Worm (Caenorhabditis elegans) whole organism, L3 larva: ENCODE measurements around the gene R05G6.5.

ENCODE experiments used
- R02D3.7 ChIP-seq: fragments of 150-350 bp; optimal IDR thresholded peaks from 2 replicates; lab custom pipeline; 2014; ENCODE audit warnings: missing biosample characterization, missing genetic modification characterization
- ZK546.5 ChIP-seq: sonication (generic microtip); optimal IDR thresholded peaks from 2 replicates; lab custom pipeline; 2017; ENCODE audit warnings: missing biosample characterization, missing genetic modification characterization
- aly-2 ChIP-seq: fragments of 150-350 bp; optimal IDR thresholded peaks from 2 replicates; lab custom pipeline; 2014; ENCODE audit warnings: missing biosample characterization, missing genetic modification characterization
- ama-1 ChIP-seq: fragments of 150-350 bp; optimal IDR thresholded peaks from 2 replicates; lab custom pipeline; 2018
- ceh-28 ChIP-seq: fragments of 150-350 bp; optimal IDR thresholded peaks from 2 replicates; lab custom pipeline; 2014; ENCODE audit warnings: missing biosample characterization, missing genetic modification reagents, missing genetic modification characterization
- ceh-82 ChIP-seq: fragments of 150-350 bp; optimal IDR thresholded peaks from 2 replicates; lab custom pipeline; 2014; ENCODE audit warnings: missing biosample characterization, missing genetic modification characterization
- ceh-9 ChIP-seq: sonication (generic microtip); optimal IDR thresholded peaks from 2 replicates; lab custom pipeline; 2018; ENCODE audit warnings: missing biosample characterization, missing genetic modification characterization
- daf-12 ChIP-seq: fragments of 150-350 bp; optimal IDR thresholded peaks from 2 replicates; lab custom pipeline; 2014; ENCODE audit warnings: missing biosample characterization, missing genetic modification reagents, missing genetic modification characterization
- egl-27 ChIP-seq: sonication (generic microtip); optimal IDR thresholded peaks from 4 replicates; lab custom pipeline; 2017; ENCODE audit warnings: missing biosample characterization, missing genetic modification reagents, missing genetic modification characterization
- egl-5 ChIP-seq: fragments of 150-350 bp; optimal IDR thresholded peaks from 2 replicates; lab custom pipeline; 2017; ENCODE audit warnings: missing biosample characterization, missing genetic modification reagents, missing genetic modification characterization, inconsistent platforms
- elt-1 ChIP-seq: fragments of 150-350 bp; optimal IDR thresholded peaks from 2 replicates; lab custom pipeline; 2014; ENCODE audit warnings: missing biosample characterization, missing genetic modification characterization
- elt-2 ChIP-seq: sonication (generic microtip); optimal IDR thresholded peaks from 2 replicates; lab custom pipeline; 2016; ENCODE audit warnings: missing genetic modification reagents, mild to moderate bottlenecking, missing genetic modification characterization, missing compliant biosample characterization
- elt-3 ChIP-seq, 3 experiments: fragments of 150-350 bp in 1 of 3; sonication (generic microtip) in 2 of 3; optimal IDR thresholded peaks; 2 replicates in 2 of 3; 4 replicates in 1 of 3; lab custom pipeline; 2014 to 2017; ENCODE audit warnings: missing biosample characterization in 3 of 3, missing genetic modification characterization in 3 of 3
- eor-1 ChIP-seq, 2 experiments: fragments of 150-350 bp; optimal IDR thresholded peaks; 2 replicates each; lab custom pipeline; 2014 to 2018; ENCODE audit warnings: missing biosample characterization in 2 of 2, missing genetic modification characterization in 2 of 2
- fkh-2 ChIP-seq: fragments of 150-350 bp; optimal IDR thresholded peaks from 2 replicates; lab custom pipeline; 2014; ENCODE audit warnings: missing biosample characterization, missing genetic modification reagents, missing genetic modification characterization
- fos-1 ChIP-seq: fragments of 150-350 bp; optimal IDR thresholded peaks from 2 replicates; lab custom pipeline; 2014; ENCODE audit warnings: missing biosample characterization, missing genetic modification characterization
- hmg-11 ChIP-seq: sonication (generic microtip); optimal IDR thresholded peaks from 2 replicates; lab custom pipeline; 2016; ENCODE audit warnings: missing genetic modification characterization, missing compliant biosample characterization
- jun-1 ChIP-seq: fragments of 150-350 bp; optimal IDR thresholded peaks from 2 replicates; lab custom pipeline; 2014; ENCODE audit warnings: missing biosample characterization, missing genetic modification reagents, missing genetic modification characterization
- lin-15B ChIP-seq: fragments of 150-350 bp; optimal IDR thresholded peaks from 2 replicates; lab custom pipeline; 2014; ENCODE audit warnings: missing biosample characterization, missing genetic modification characterization
- lin-39 ChIP-seq: fragments of 150-350 bp; optimal IDR thresholded peaks from 2 replicates; lab custom pipeline; 2018; ENCODE audit warnings: missing biosample characterization, missing genetic modification reagents, missing genetic modification characterization
- lsy-12 ChIP-seq: sonication (generic microtip); optimal IDR thresholded peaks from 2 replicates; lab custom pipeline; 2016; ENCODE audit warnings: mild to moderate bottlenecking, missing genetic modification characterization, missing compliant biosample characterization
- mdl-1 ChIP-seq: fragments of 150-350 bp; optimal IDR thresholded peaks from 2 replicates; lab custom pipeline; 2014; ENCODE audit warnings: missing biosample characterization, missing genetic modification characterization
- mml-1 ChIP-seq: fragments of 150-350 bp; sonication (generic microtip); optimal IDR thresholded peaks from 3 replicates; lab custom pipeline; 2014; ENCODE audit warnings: missing biosample characterization, missing genetic modification characterization
- nfya-1 ChIP-seq: sonication (generic microtip); optimal IDR thresholded peaks from 2 replicates; lab custom pipeline; 2017; ENCODE audit warnings: missing genetic modification characterization, mild to moderate bottlenecking, missing compliant biosample characterization, antibody characterized with exemption, moderate library complexity; ENCODE audit not compliant: insufficient read depth
- nhr-11 ChIP-seq: fragments of 150-350 bp; optimal IDR thresholded peaks from 2 replicates; lab custom pipeline; 2014; ENCODE audit warnings: missing biosample characterization, missing genetic modification characterization
- nhr-12 ChIP-seq: fragments of 150-350 bp; optimal IDR thresholded peaks from 2 replicates; lab custom pipeline; 2014; ENCODE audit warnings: missing biosample characterization, missing genetic modification characterization
- nhr-23 ChIP-seq: fragments of 150-350 bp; optimal IDR thresholded peaks from 2 replicates; lab custom pipeline; 2014; ENCODE audit warnings: missing biosample characterization, missing genetic modification reagents, missing genetic modification characterization
- nhr-237 ChIP-seq: fragments of 150-350 bp; optimal IDR thresholded peaks from 2 replicates; lab custom pipeline; 2014; ENCODE audit warnings: missing biosample characterization, missing genetic modification characterization
- nhr-25 ChIP-seq: sonication (generic microtip); optimal IDR thresholded peaks from 2 replicates; lab custom pipeline; 2017; ENCODE audit warnings: missing biosample characterization, missing genetic modification characterization
- nhr-28 ChIP-seq: fragments of 150-350 bp; optimal IDR thresholded peaks from 2 replicates; lab custom pipeline; 2014; ENCODE audit warnings: missing biosample characterization, missing genetic modification characterization
- nhr-43 ChIP-seq: sonication (generic microtip); optimal IDR thresholded peaks from 2 replicates; lab custom pipeline; 2016; ENCODE audit warnings: mild to moderate bottlenecking, missing genetic modification characterization, missing compliant biosample characterization; ENCODE audit not compliant: poor library complexity, severe bottlenecking
- nhr-67 ChIP-seq: fragments of 150-350 bp; optimal IDR thresholded peaks from 2 replicates; lab custom pipeline; 2014; ENCODE audit warnings: missing biosample characterization, missing genetic modification characterization
- nhr-76 ChIP-seq: fragments of 150-350 bp; sonication (generic microtip); optimal IDR thresholded peaks from 5 replicates; lab custom pipeline; 2014; ENCODE audit warnings: missing biosample characterization, missing genetic modification characterization
- nhr-77 ChIP-seq: fragments of 150-350 bp; optimal IDR thresholded peaks from 2 replicates; lab custom pipeline; 2014; ENCODE audit warnings: missing biosample characterization, missing genetic modification characterization
- pha-4 ChIP-seq: fragments of 150-350 bp; optimal IDR thresholded peaks from 2 replicates; lab custom pipeline; 2014; ENCODE audit warnings: missing biosample characterization, missing genetic modification reagents, missing genetic modification characterization
- pqm-1 ChIP-seq: fragments of 150-350 bp; optimal IDR thresholded peaks from 2 replicates; lab custom pipeline; 2017; ENCODE audit warnings: missing biosample characterization, missing genetic modification characterization, inconsistent platforms
- skn-1 ChIP-seq: fragments of 150-350 bp; optimal IDR thresholded peaks from 2 replicates; lab custom pipeline; 2014; ENCODE audit warnings: missing biosample characterization, missing genetic modification characterization
- tbx-2 ChIP-seq: sonication (generic microtip); optimal IDR thresholded peaks from 2 replicates; lab custom pipeline; 2016; ENCODE audit warnings: mild to moderate bottlenecking, missing genetic modification characterization, missing compliant biosample characterization
- unc-39 ChIP-seq: sonication (generic microtip); optimal IDR thresholded peaks from 4 replicates; lab custom pipeline; 2017; ENCODE audit warnings: missing biosample characterization, missing genetic modification characterization
- unc-62 ChIP-seq: fragments of 150-350 bp; sonication (generic microtip); optimal IDR thresholded peaks from 4 replicates; lab custom pipeline; 2014; ENCODE audit warnings: missing biosample characterization, missing genetic modification reagents, missing genetic modification characterization
- zag-1 ChIP-seq: fragments of 150-350 bp; optimal IDR thresholded peaks from 2 replicates; lab custom pipeline; 2014; ENCODE audit warnings: missing biosample characterization, missing genetic modification characterization
- ztf-11 ChIP-seq: fragments of 150-350 bp; optimal IDR thresholded peaks from 2 replicates; lab custom pipeline; 2014; ENCODE audit warnings: missing biosample characterization, missing genetic modification characterization
- ztf-4 ChIP-seq: fragments of 150-350 bp; optimal IDR thresholded peaks from 2 replicates; lab custom pipeline; 2014; ENCODE audit warnings: missing biosample characterization, missing genetic modification characterization

Gene R05G6.5

DNA sequence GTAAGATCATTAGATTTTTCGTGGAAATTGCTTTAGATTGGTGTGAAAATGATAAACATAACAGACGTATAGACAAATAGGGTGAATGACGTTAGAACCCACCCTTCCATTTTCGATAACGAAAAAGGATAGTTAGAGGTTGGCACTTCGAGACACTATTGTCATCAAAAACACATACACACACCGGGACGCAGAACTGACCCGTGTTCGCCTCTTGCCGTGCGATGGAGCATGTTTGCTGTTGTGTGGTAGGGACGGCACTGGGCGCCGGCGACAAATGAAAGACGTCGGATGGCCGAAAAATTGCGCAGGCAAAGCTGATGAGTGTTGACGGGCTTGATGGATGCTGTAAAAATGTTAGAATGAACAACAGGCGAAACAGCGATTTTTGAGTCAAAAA is 41.7 kb downstream of the R05G6.5 start (continued):
- peak; percentile 54 for TF ChIP-seq pha-4 (tag; lab: Kevin White, UChicago)

DNA sequence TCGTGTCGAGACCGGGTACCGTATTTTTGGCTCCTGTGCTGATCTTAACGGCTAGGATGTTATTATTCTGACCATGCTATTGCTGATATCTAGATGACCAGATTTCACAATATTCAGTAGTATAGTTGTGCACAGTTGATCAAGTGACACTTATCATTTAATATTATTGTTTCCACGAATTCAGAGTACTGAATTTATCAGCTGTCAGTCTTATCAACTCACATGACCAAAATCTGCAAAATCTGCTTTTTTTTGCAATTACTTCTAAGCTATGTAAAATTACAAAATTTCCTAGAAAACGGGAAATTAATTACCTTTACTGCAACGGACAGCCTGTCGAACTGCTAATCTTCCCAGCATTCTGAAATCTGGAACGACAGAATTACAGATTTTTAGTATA is 42.3 kb downstream of the R05G6.5 start, which contains the start of gene pam-1:
pam-1 (minus strand) TSS at position 368 of the 400 bp plus-strand sequence.
- peak; percentile 45 for TF ChIP-seq pqm-1 (tag; lab: Kevin White, UChicago)
- no peak for TF ChIP-seq nhr-23 (tag; lab: Kevin White, UChicago)

DNA sequence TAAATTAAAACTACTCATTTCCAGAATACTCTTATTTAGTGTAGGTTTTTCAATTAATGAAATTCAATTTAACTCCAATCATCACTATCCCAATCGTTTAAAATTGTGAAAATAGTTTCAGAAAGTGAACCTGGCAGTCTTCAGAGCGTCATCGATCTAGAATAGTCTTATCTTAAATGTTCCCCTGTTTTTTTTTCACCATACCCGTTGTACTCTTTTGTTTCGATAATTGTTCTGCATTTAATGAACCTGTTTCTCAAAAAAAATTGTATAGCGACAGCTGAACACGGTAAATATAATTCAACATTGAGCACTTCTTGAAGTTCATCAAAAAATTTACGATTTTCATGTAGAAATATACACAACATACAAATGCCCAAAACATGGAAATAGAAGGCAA is 43.1 kb downstream of the R05G6.5 start:
- TF ChIP-seq skn-1 (tag; lab: Kevin White, UChicago) (no peak), fos-1 (tag; lab: Kevin White, UChicago) (no peak), ztf-4 (tag; lab: Kevin White, UChicago) (no peak), ZK546.5 (no peak), nhr-76 (tag; lab: Kevin White, UChicago) (no peak), fkh-2 (tag; lab: Kevin White, UChicago) (no peak), nhr-43 (tag; lab: Kevin White, UChicago) (peak; percentile 38), mdl-1 (tag; lab: Kevin White, UChicago) (no peak), nhr-11 (tag; lab: Kevin White, UChicago) (no peak), eor-1 (tag; optimal IDR thresholded peaks at IDR 0.05; lab: Kevin White, UChicago) (no peak), elt-2 (tag; lab: Kevin White, UChicago) (peak; percentile 9), zag-1 (tag; lab: Kevin White, UChicago) (no peak), daf-12 (tag; lab: Kevin White, UChicago) (no peak), elt-1 (tag; lab: Kevin White, UChicago) (no peak)
- TF ChIP-seq, all 47 proteins: peak for 2

DNA sequence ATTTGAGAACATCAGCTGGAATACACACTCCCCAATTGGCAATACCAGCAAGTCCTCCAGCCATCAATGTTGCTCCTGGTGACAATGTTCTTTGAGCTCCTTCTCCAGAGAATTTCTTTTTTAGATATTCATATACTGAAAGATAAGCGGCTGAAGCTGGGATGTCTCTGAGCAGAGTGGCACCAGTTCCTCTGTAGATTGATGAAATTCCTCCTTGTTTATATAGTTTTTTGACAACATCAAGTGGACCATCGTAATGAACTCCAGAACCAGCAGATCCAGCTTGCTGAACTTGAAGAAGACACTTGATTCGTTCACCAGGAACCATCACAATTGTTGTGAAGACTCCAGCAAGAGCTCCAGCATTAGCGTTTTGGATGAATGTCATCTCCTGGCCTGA is 43.9 kb downstream of the R05G6.5 start:
- TF ChIP-seq nhr-77 (tag; lab: Kevin White, UChicago), result no peak
- TF ChIP-seq ceh-28, result no peak
- no peak for TF ChIP-seq unc-62 (GFP tag; lab: Kevin White, UChicago)
- TF ChIP-seq fkh-2 (tag; lab: Kevin White, UChicago), result no peak

DNA sequence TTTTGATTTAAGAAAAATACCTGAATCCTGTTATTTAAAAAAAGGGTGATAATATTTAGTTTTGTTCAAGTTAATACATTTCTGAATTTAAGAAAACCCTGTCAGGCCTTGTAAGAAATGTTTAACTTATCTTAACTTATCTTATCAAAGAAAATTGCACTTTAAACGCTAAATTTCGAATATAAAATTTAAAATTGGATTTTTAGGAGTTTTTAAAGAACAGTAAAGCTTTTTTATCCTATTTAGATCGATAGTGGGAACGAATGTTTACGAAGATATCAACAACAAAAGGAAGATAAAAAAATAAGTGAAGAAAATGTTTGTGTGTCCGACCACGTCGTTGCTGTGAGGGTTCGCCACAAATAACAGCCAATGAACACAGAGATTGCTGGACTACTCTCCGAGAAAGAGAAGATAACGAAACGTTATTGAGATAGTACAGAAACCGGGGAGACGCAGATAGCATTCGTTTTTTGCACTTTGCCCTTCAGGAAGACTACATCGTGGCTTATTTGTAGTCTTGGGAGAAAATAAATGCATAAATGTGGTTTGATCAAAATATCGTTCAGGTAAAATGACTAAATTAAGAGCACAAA is 44.9 kb downstream of the R05G6.5 start, which contains the start of gene dif-1:
dif-1 (minus strand) TSS at position 51 of the 596 bp plus-strand sequence.
- TF ChIP-seq jun-1 (tag; lab: Kevin White, UChicago) (peak; percentile 65), ztf-11 (no peak), pha-4 (tag; lab: Kevin White, UChicago) (peak; percentile 55), nhr-11 (tag; lab: Kevin White, UChicago) (no peak), eor-1 (tag; optimal IDR thresholded peaks at IDR 0.05; lab: Kevin White, UChicago) (no peak), elt-3 (tag; optimal IDR thresholded peaks at IDR 0.05; lab: Kevin White, UChicago) (no peak), hmg-11 (tag; lab: Kevin White, UChicago) (no peak), elt-1 (tag; lab: Kevin White, UChicago) (no peak), skn-1 (tag; lab: Kevin White, UChicago) (peak; percentile 21), unc-39 (tag; lab: Kevin White, UChicago) (no peak), nhr-67 (tag; lab: Kevin White, UChicago) (no peak), ztf-4 (tag; lab: Kevin White, UChicago) (no peak), mml-1 (tag; lab: Kevin White, UChicago) (no peak), fkh-2 (tag; lab: Kevin White, UChicago) (no peak), egl-5 (no peak), tbx-2 (tag; lab: Kevin White, UChicago) (no peak), ZK546.5 (no peak), ceh-82 (tag; lab: Kevin White, UChicago) (no peak), pqm-1 (tag; lab: Kevin White, UChicago) (peak; percentile 70), nhr-25 (tag; lab: Kevin White, UChicago) (no peak), nhr-28 (tag; lab: Kevin White, UChicago) (no peak), ama-1 (peak; percentile 59), nhr-77 (tag; lab: Kevin White, UChicago) (no peak), nhr-237 (tag; lab: Kevin White, UChicago) (no peak), lin-15B (tag; lab: Kevin White, UChicago) (no peak), lsy-12 (tag; lab: Kevin White, UChicago) (no peak), egl-27 (no peak), nfya-1 (tag; lab: Kevin White, UChicago) (peak; percentile 93), elt-2 (tag; lab: Kevin White, UChicago) (peak; percentile 83), ceh-9 (tag; lab: Kevin White, UChicago) (no peak), aly-2 (tag; lab: Kevin White, UChicago) (no peak), unc-62 (GFP tag; lab: Kevin White, UChicago) (no peak), R02D3.7 (no peak), nhr-12 (no peak), nhr-43 (tag; lab: Kevin White, UChicago) (no peak), daf-12 (tag; lab: Kevin White, UChicago) (no peak), mdl-1 (tag; lab: Kevin White, UChicago) (no peak), lin-39 (tag; lab: Kevin White, UChicago) (no peak), nhr-23 (tag; lab: Kevin White, UChicago) (no peak)
